Worm (Caenorhabditis elegans) whole organism, L1 larva: ENCODE measurements around the gene cox-16.

Experiments
- F16B12.6 ChIP-seq: fragments of 150-350 bp; optimal IDR thresholded peaks from 2 replicates; lab custom pipeline; 2014; ENCODE audit warnings: missing biosample characterization, missing genetic modification characterization
- aha-1 ChIP-seq: fragments of 150-350 bp; optimal IDR thresholded peaks from 2 replicates; lab custom pipeline; 2014; ENCODE audit warnings: missing biosample characterization, missing genetic modification characterization
- ama-1 ChIP-seq: fragments of 150-350 bp; optimal IDR thresholded peaks from 2 replicates; lab custom pipeline; 2014
- ceh-82 ChIP-seq, 3 experiments: fragments of 150-350 bp in 1 of 3; sonication (generic microtip) in 2 of 3; optimal IDR thresholded peaks; 2 replicates each; lab custom pipeline; 2014 to 2017; ENCODE audit warnings: missing biosample characterization in 3 of 3, missing genetic modification characterization in 3 of 3
- efl-1 ChIP-seq, 4 experiments: fragments of 150-350 bp; optimal IDR thresholded peaks in 3 of 4; peaks in 1 of 4; 1 replicate in 1 of 4; 2 replicates in 3 of 4; lab custom pipeline; 2014; ENCODE audit warnings: missing biosample characterization in 2 of 4, missing genetic modification characterization in 2 of 4, missing genetic modification reagents in 2 of 4
- ets-5 ChIP-seq: fragments of 200-800 bp; sonication (Bioruptor generic); IDR thresholded peaks from 2 replicates; pipeline ENCODE4 v1.3.6; 2022; ENCODE audit warnings: missing genetic modification characterization, missing compliant biosample characterization
- lin-15B ChIP-seq: fragments of 150-350 bp; sonication (generic microtip); optimal IDR thresholded peaks from 3 replicates; lab custom pipeline; 2014; ENCODE audit warnings: missing biosample characterization, missing genetic modification characterization
- nhr-12 ChIP-seq: sonication (generic microtip); optimal IDR thresholded peaks from 2 replicates; lab custom pipeline; 2017; ENCODE audit warnings: missing biosample characterization, missing genetic modification characterization
- pag-3 ChIP-seq: sonication (generic microtip); optimal IDR thresholded peaks from 2 replicates; lab custom pipeline; 2017; ENCODE audit warnings: missing genetic modification characterization, mild to moderate bottlenecking, missing compliant biosample characterization, antibody characterized with exemption, borderline replicate concordance; ENCODE audit not compliant: insufficient read depth

DNA sequence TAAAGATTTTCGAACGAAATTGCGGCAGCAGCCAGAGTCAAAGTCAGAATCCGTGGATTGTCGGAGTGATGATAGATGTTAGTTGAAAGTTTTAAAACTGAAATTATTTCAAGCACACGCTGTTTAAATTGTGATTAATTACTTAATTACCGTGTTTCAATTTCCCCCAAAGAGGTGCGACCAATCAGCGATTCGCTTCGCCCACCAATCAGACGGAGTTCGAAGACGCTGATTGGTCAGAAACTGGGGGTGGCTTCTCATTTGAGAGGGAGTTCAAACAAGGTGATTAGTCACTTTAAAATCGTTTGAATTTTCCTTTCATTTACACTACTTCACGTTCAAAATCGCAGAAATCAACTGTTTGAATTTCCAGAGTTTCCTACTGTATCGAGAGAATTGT lies 36.6 kb downstream of the cox-16 start:
- TF ChIP-seq ama-1 (no peak), nhr-12 (tag; lab: Kevin White, UChicago) (no peak), efl-1 (optimal IDR thresholded peaks at IDR 0.05; lab: Kevin White, UChicago) (no peak), efl-1 (GFP tag; optimal IDR thresholded peaks at IDR 0.05 in 1 of 2; lab: Kevin White, UChicago) (no peak), F16B12.6 (tag; lab: Kevin White, UChicago) (no peak), ceh-82 (tag; optimal IDR thresholded peaks at IDR 0.05; lab: Kevin White, UChicago) (no peak), aha-1 (tag; lab: Kevin White, UChicago) (no peak), ets-5 (GFP tag; lab: Robert Waterston, UW) (no peak), pag-3 (no peak), lin-15B (tag; lab: Kevin White, UChicago) (no peak)
